Worm (Caenorhabditis elegans) whole organism, L4 larva: Measurements from ENCODE around the gene Y54F10AM.6.

ENCODE experiments used
- F10B5.3 ChIP-seq: sonication (generic microtip); optimal IDR thresholded peaks from 2 replicates; lab custom pipeline; 2016; ENCODE audit warnings: mild to moderate bottlenecking, missing genetic modification characterization, missing compliant biosample characterization
- F37D6.2 ChIP-seq: sonication (generic microtip); optimal IDR thresholded peaks from 2 replicates; lab custom pipeline; 2016; ENCODE audit warnings: mild to moderate bottlenecking, missing genetic modification characterization, missing compliant biosample characterization
- F49E8.2 ChIP-seq: sonication (generic microtip); optimal IDR thresholded peaks from 2 replicates; lab custom pipeline; 2016; ENCODE audit warnings: missing compliant biosample characterization, mild to moderate bottlenecking, missing genetic modification characterization, borderline replicate concordance
- aha-1 ChIP-seq: fragments of 150-350 bp; peaks from one replicate; lab custom pipeline; 2014; ENCODE audit warnings: missing biosample characterization, missing genetic modification characterization
- aly-2 ChIP-seq: sonication (generic microtip); optimal IDR thresholded peaks from 2 replicates; lab custom pipeline; 2018; ENCODE audit warnings: missing biosample characterization, missing genetic modification characterization
- attf-4 ChIP-seq: sonication (generic microtip); optimal IDR thresholded peaks from 3 replicates; lab custom pipeline; 2017; ENCODE audit warnings: missing biosample characterization, missing genetic modification characterization
- ceh-44 ChIP-seq: fragments of 200-800 bp; sonication (Bioruptor generic); IDR thresholded peaks from 2 replicates; pipeline ENCODE4 v1.3.6; 2022; ENCODE audit warnings: missing genetic modification reagents, missing genetic modification characterization, missing compliant biosample characterization
- cey-2 ChIP-seq: sonication (generic microtip); optimal IDR thresholded peaks from 3 replicates; lab custom pipeline; 2017; ENCODE audit warnings: missing genetic modification characterization, mild to moderate bottlenecking, missing compliant biosample characterization, antibody characterized with exemption, borderline replicate concordance; ENCODE audit not compliant: insufficient read depth
- ctbp-1 ChIP-seq: fragments of 200-800 bp; sonication (Bioruptor generic); IDR thresholded peaks from 2 replicates; pipeline ENCODE4 v1.3.6; 2022; ENCODE audit warnings: missing genetic modification reagents, missing genetic modification characterization, missing compliant biosample characterization
- daf-8 ChIP-seq: fragments of 200-800 bp; sonication (Bioruptor generic); IDR thresholded peaks from 2 replicates; pipeline ENCODE4 v1.3.6; 2022; ENCODE audit warnings: missing genetic modification characterization, missing compliant biosample characterization
- egl-27 ChIP-seq: sonication (generic microtip); optimal IDR thresholded peaks from 3 replicates; lab custom pipeline; 2017; ENCODE audit warnings: missing biosample characterization, missing genetic modification reagents, missing genetic modification characterization
- fkh-10 ChIP-seq: fragments of 150-350 bp; optimal IDR thresholded peaks from 2 replicates; lab custom pipeline; 2014; ENCODE audit warnings: missing biosample characterization, missing genetic modification reagents, missing genetic modification characterization
- gei-8 ChIP-seq: fragments of 200-800 bp; sonication (Bioruptor generic); optimal IDR thresholded peaks from 2 replicates; lab custom pipeline; 2018; ENCODE audit warnings: mild to moderate bottlenecking, missing genetic modification characterization, missing compliant biosample characterization
- hif-1 ChIP-seq, 2 experiments: sonication (generic microtip); optimal IDR thresholded peaks; 2 replicates each; lab custom pipeline; 2016 to 2017; ENCODE audit warnings: missing compliant biosample characterization in 2 of 2, missing genetic modification characterization in 2 of 2, missing genetic modification reagents in 2 of 2, missing genotype in 2 of 2, mild to moderate bottlenecking in 1 of 2
- hlh-11 ChIP-seq: fragments of 200-800 bp; sonication (Bioruptor generic); optimal IDR thresholded peaks from 2 replicates; lab custom pipeline; 2018; ENCODE audit warnings: mild to moderate bottlenecking, missing genetic modification characterization, missing compliant biosample characterization
- hlh-30 ChIP-seq: sonication (generic microtip); optimal IDR thresholded peaks from 2 replicates; lab custom pipeline; 2017; ENCODE audit warnings: antibody characterized with exemption, mild to moderate bottlenecking, missing genetic modification characterization, missing compliant biosample characterization; ENCODE audit not compliant: insufficient read depth
- hmg-1.1 ChIP-seq: fragments of 200-800 bp; sonication (Bioruptor generic); IDR thresholded peaks from 2 replicates; pipeline ENCODE4 v1.3.6; 2022; ENCODE audit warnings: missing genetic modification reagents, missing genetic modification characterization, missing compliant biosample characterization
- lsy-2 ChIP-seq, 2 experiments: fragments of 150-350 bp in 1 of 2; sonication (generic microtip) in 1 of 2; optimal IDR thresholded peaks; 2 replicates each; lab custom pipeline; 2014 to 2017; ENCODE audit warnings: missing biosample characterization in 2 of 2, missing genetic modification characterization in 2 of 2
- madf-5 ChIP-seq, 2 experiments: fragments of 200-800 bp; sonication (Bioruptor generic); IDR thresholded peaks; 2 replicates each; pipeline ENCODE4 v1.3.6; 2022; ENCODE audit warnings: missing compliant biosample characterization in 2 of 2, missing genetic modification characterization in 2 of 2
- mdl-1 ChIP-seq, 2 experiments: fragments of 150-350 bp in 1 of 2; sonication (generic microtip) in 1 of 2; optimal IDR thresholded peaks; 2 replicates each; lab custom pipeline; 2014 to 2017; ENCODE audit warnings: missing biosample characterization in 2 of 2, missing genetic modification characterization in 2 of 2
- mdt-29 ChIP-seq: fragments of 200-800 bp; sonication (Bioruptor generic); IDR thresholded peaks from 2 replicates; pipeline ENCODE4 v1.3.6; 2022; ENCODE audit warnings: missing genetic modification reagents, missing genetic modification characterization, missing compliant biosample characterization
- mep-1 ChIP-seq: fragments of 150-350 bp; sonication (generic microtip); optimal IDR thresholded peaks from 3 replicates; lab custom pipeline; 2014; ENCODE audit warnings: missing biosample characterization, missing genetic modification characterization
- mes-2 ChIP-seq: sonication (generic microtip); optimal IDR thresholded peaks from 2 replicates; lab custom pipeline; 2016; ENCODE audit warnings: missing genotype, mild to moderate bottlenecking, missing genetic modification characterization, missing compliant biosample characterization; ENCODE audit not compliant: poor library complexity, severe bottlenecking
- mxl-3 ChIP-seq: fragments of 200-800 bp; sonication (Bioruptor generic); optimal IDR thresholded peaks from 2 replicates; lab custom pipeline; 2018; ENCODE audit warnings: mild to moderate bottlenecking, missing genetic modification characterization, missing compliant biosample characterization
- nhr-102 ChIP-seq: sonication (generic microtip); optimal IDR thresholded peaks from 2 replicates; lab custom pipeline; 2016; ENCODE audit warnings: mild to moderate bottlenecking, missing genetic modification characterization, moderate library complexity, missing compliant biosample characterization
- nhr-237 ChIP-seq: sonication (generic microtip); optimal IDR thresholded peaks from 2 replicates; lab custom pipeline; 2017; ENCODE audit warnings: missing biosample characterization, missing genetic modification characterization
- nhr-28 ChIP-seq: fragments of 150-350 bp; optimal IDR thresholded peaks from 2 replicates; lab custom pipeline; 2014; ENCODE audit warnings: missing biosample characterization, missing genetic modification characterization
- php-3 ChIP-seq: fragments of 200-800 bp; sonication (Bioruptor generic); IDR thresholded peaks from 2 replicates; pipeline ENCODE4 v1.3.6; 2022; ENCODE audit warnings: missing genetic modification reagents, missing genetic modification characterization, missing compliant biosample characterization
- rbr-2 ChIP-seq: sonication (generic microtip); optimal IDR thresholded peaks from 2 replicates; lab custom pipeline; 2016; ENCODE audit warnings: missing genotype, missing genetic modification characterization, missing compliant biosample characterization
- set-16 ChIP-seq: fragments of 200-800 bp; sonication (Bioruptor generic); IDR thresholded peaks from 2 replicates; pipeline ENCODE4 v1.3.6; 2022; ENCODE audit warnings: missing genetic modification reagents, missing genetic modification characterization, missing compliant biosample characterization
- skn-1 ChIP-seq: fragments of 150-350 bp; optimal IDR thresholded peaks from 2 replicates; lab custom pipeline; 2014; ENCODE audit warnings: missing biosample characterization, missing genetic modification characterization
- snpc-1.2 ChIP-seq: fragments of 200-800 bp; sonication (Bioruptor generic); IDR thresholded peaks from 2 replicates; pipeline ENCODE4 v1.3.6; 2022; ENCODE audit warnings: missing genetic modification reagents, missing genetic modification characterization, missing compliant biosample characterization
- unc-130 ChIP-seq: sonication (generic microtip); optimal IDR thresholded peaks from 2 replicates; lab custom pipeline; 2016; ENCODE audit warnings: missing genetic modification reagents, missing genetic modification characterization, missing compliant biosample characterization
- unc-62 ChIP-seq, 3 experiments: fragments of 150-350 bp in 1 of 3; sonication (generic microtip); optimal IDR thresholded peaks in 2 of 3; peaks in 1 of 3; 1 replicate in 1 of 3; 2 replicates in 2 of 3; lab custom pipeline; 2014 to 2017; ENCODE audit warnings: missing biosample characterization in 3 of 3, missing genetic modification characterization in 3 of 3, missing genetic modification reagents in 3 of 3, missing genotype in 1 of 3
- vab-7 ChIP-seq: fragments of 200-800 bp; sonication (Bioruptor generic); IDR thresholded peaks from 2 replicates; pipeline ENCODE4 v1.3.6; 2022; ENCODE audit warnings: missing genetic modification reagents, missing genetic modification characterization, missing compliant biosample characterization
- zfp-3 ChIP-seq: fragments of 200-800 bp; sonication (Bioruptor generic); conservative IDR thresholded peaks from 2 replicates; pipeline ENCODE4 v1.3.6; 2022; ENCODE audit warnings: missing genetic modification reagents, missing genetic modification characterization, missing compliant biosample characterization
- zip-2 ChIP-seq: fragments of 150-350 bp; optimal IDR thresholded peaks from 2 replicates; lab custom pipeline; 2014; ENCODE audit warnings: missing biosample characterization, missing genetic modification characterization
- ztf-11 ChIP-seq: fragments of 150-350 bp; optimal IDR thresholded peaks from 2 replicates; lab custom pipeline; 2014; ENCODE audit warnings: missing biosample characterization, missing genetic modification characterization
- ztf-7 ChIP-seq: fragments of 150-350 bp; optimal IDR thresholded peaks from 2 replicates; lab custom pipeline; 2014; ENCODE audit warnings: missing biosample characterization, missing genetic modification characterization

The Y54F10AM.6 gene

ce11 chrIII:2535122-2535521 lies 26.5 kb downstream of the Y54F10AM.6 start:
- TF ChIP-seq mdl-1 (tag; optimal IDR thresholded peaks at IDR 0.05; lab: Kevin White, UChicago): peak in 1 of 2 experiments; percentile 19
- TF ChIP-seq set-16: peak; percentile 93
- no peak for TF ChIP-seq ctbp-1 (GFP tag; lab: Robert Waterston, UW)
- no peak for TF ChIP-seq egl-27 (tag; lab: Kevin White, UChicago)
- peak; percentile 2 for TF ChIP-seq hlh-11 (tag; lab: Kevin White, UChicago)
- no peak for TF ChIP-seq ztf-7 (tag; lab: Kevin White, UChicago)
- no peak for TF ChIP-seq madf-5 (GFP tag; IDR thresholded peaks at IDR 0.05; lab: Robert Waterston, UW)
- TF ChIP-seq unc-62 (GFP tag; optimal IDR thresholded peaks at IDR 0.05 in 1 of 2; lab: Kevin White, UChicago): peak in 1 of 2 experiments; percentile 25
- TF ChIP-seq unc-62 (tag; optimal IDR thresholded peaks at IDR 0.05; lab: Kevin White, UChicago): no peak
- peak; percentile 73 for TF ChIP-seq hlh-30 (tag; lab: Kevin White, UChicago)
- TF ChIP-seq nhr-237 (tag; lab: Kevin White, UChicago): no peak
- TF ChIP-seq lsy-2 (tag; optimal IDR thresholded peaks at IDR 0.05; lab: Kevin White, UChicago): peak; percentile 11 to 56
- peak; percentile 60 for TF ChIP-seq mep-1 (tag; lab: Kevin White, UChicago)
- peak; percentile 52 for TF ChIP-seq F37D6.2 (tag; lab: Kevin White, UChicago)
- no peak for TF ChIP-seq nhr-28 (tag; lab: Kevin White, UChicago)
- TF ChIP-seq ztf-11 (tag; lab: Kevin White, UChicago): no peak
- no peak for TF ChIP-seq mxl-3 (GFP tag; lab: Kevin White, UChicago)
- TF ChIP-seq gei-8: no peak
- TF ChIP-seq cey-2: no peak
- TF ChIP-seq ceh-44 (GFP tag; lab: Robert Waterston, UW): peak; percentile 25; the same call in 1 of the 2 replicates
- TF ChIP-seq nhr-102: no peak
- peak; percentile 66 for TF ChIP-seq rbr-2
- no peak for TF ChIP-seq snpc-1.2 (GFP tag; lab: Robert Waterston, UW)
- peak; percentile 57 for TF ChIP-seq fkh-10 (GFP tag; lab: Kevin White, UChicago)
- no peak for TF ChIP-seq daf-8 (GFP tag; lab: Robert Waterston, UW)
- TF ChIP-seq hmg-1.1 (GFP tag; lab: Robert Waterston, UW): peak; percentile 59
- no peak for TF ChIP-seq F10B5.3 (tag; lab: Kevin White, UChicago)
- TF ChIP-seq F49E8.2 (tag; lab: Kevin White, UChicago): no peak
- no peak for TF ChIP-seq php-3 (GFP tag; lab: Robert Waterston, UW)
- TF ChIP-seq aha-1 (tag; lab: Kevin White, UChicago): peak; percentile 74
- no peak for TF ChIP-seq aly-2 (tag; lab: Kevin White, UChicago)
- TF ChIP-seq mdt-29 (GFP tag; lab: Robert Waterston, UW): 0 out of 2 replicates have a peak, but pooled peaks have one; percentile 24
- TF ChIP-seq zfp-3: no peak
- TF ChIP-seq skn-1 (tag; lab: Kevin White, UChicago): no peak
- TF ChIP-seq vab-7: no peak
- TF ChIP-seq zip-2 (tag; lab: Kevin White, UChicago): no peak
- peak in 1 of 2 experiments; percentile 32 for TF ChIP-seq hif-1 (tag; optimal IDR thresholded peaks at IDR 0.05; lab: Kevin White, UChicago)
- peak; percentile 33 for TF ChIP-seq mes-2 (tag; lab: Kevin White, UChicago)

- TF ChIP-seq aha-1 (tag; lab: Kevin White, UChicago) (peak; percentile 93), unc-130 (GFP tag; lab: Kevin White, UChicago) (no peak)
These were observed 31.9 kb downstream of the Y54F10AM.6 start for ce11 chrIII:2540520-2540919.

DNA sequence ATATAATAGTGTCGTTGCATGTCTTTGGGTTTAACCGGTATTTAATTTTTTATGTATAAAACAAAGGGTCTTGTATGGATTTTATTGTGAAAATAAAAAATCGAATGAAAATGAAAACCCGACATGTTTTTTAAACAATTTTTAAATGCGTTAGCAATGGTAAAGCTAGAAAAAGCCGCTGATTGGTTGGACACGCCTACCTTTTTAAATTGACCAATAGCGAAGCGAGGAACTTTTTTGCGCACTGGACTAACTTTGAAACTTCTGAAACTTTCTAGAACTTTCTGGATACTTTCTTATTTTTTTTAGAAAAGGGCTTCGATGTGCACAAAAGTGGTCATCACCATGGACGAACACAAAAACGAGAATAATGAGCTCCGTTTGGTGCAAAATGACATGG lies 37.7 kb downstream of the Y54F10AM.6 start:
- TF ChIP-seq attf-4: no peak
